Worm (Caenorhabditis elegans) whole organism, L1 larva: ENCODE measurements around the gene bgal-1.

Source experiments
- C04F5.9 ChIP-seq: sonication (generic microtip); optimal IDR thresholded peaks from 2 replicates; lab custom pipeline; 2016; ENCODE audit warnings: missing genetic modification characterization, missing compliant biosample characterization
- C16A3.4 ChIP-seq: fragments of 150-350 bp; optimal IDR thresholded peaks from 2 replicates; lab custom pipeline; 2014; ENCODE audit warnings: missing biosample characterization, missing genetic modification characterization
- C34B4.2 ChIP-seq: sonication (generic microtip); optimal IDR thresholded peaks from 2 replicates; lab custom pipeline; 2017; ENCODE audit warnings: mild to moderate bottlenecking, missing genetic modification characterization, missing compliant biosample characterization
- F16B12.6 ChIP-seq: fragments of 150-350 bp; optimal IDR thresholded peaks from 2 replicates; lab custom pipeline; 2014; ENCODE audit warnings: missing biosample characterization, missing genetic modification characterization
- aha-1 ChIP-seq: fragments of 150-350 bp; optimal IDR thresholded peaks from 2 replicates; lab custom pipeline; 2014; ENCODE audit warnings: missing biosample characterization, missing genetic modification characterization
- alr-1 ChIP-seq: fragments of 200-800 bp; sonication (Bioruptor generic); optimal IDR thresholded peaks from 2 replicates; lab custom pipeline; 2018; ENCODE audit warnings: borderline replicate concordance, mild to moderate bottlenecking, missing genetic modification characterization, missing compliant biosample characterization
- aly-2 ChIP-seq: fragments of 150-350 bp; optimal IDR thresholded peaks from 2 replicates; lab custom pipeline; 2014; ENCODE audit warnings: missing biosample characterization, missing genetic modification characterization
- ceh-82 ChIP-seq, 3 experiments: fragments of 150-350 bp in 1 of 3; sonication (generic microtip) in 2 of 3; optimal IDR thresholded peaks; 2 replicates each; lab custom pipeline; 2014 to 2017; ENCODE audit warnings: missing biosample characterization in 3 of 3, missing genetic modification characterization in 3 of 3
- ceh-88 ChIP-seq: fragments of 200-800 bp; sonication (Bioruptor generic); IDR thresholded peaks from 2 replicates; pipeline ENCODE4 v1.3.6; 2022; ENCODE audit warnings: missing genetic modification characterization, missing compliant biosample characterization
- dsc-1 ChIP-seq: sonication (generic microtip); optimal IDR thresholded peaks from 2 replicates; lab custom pipeline; 2016; ENCODE audit warnings: mild to moderate bottlenecking, missing genetic modification characterization, missing compliant biosample characterization
- efl-1 ChIP-seq, 4 experiments: fragments of 150-350 bp; optimal IDR thresholded peaks in 3 of 4; peaks in 1 of 4; 1 replicate in 1 of 4; 2 replicates in 3 of 4; lab custom pipeline; 2014; ENCODE audit warnings: missing biosample characterization in 2 of 4, missing genetic modification characterization in 2 of 4, missing genetic modification reagents in 2 of 4
- egl-13 ChIP-seq: sonication (generic microtip); optimal IDR thresholded peaks from 2 replicates; lab custom pipeline; 2016; ENCODE audit warnings: missing genotype, missing genetic modification reagents, missing genetic modification characterization, missing compliant biosample characterization
- elt-3 ChIP-seq, 6 experiments: fragments of 150-350 bp in 1 of 6; sonication (generic microtip); optimal IDR thresholded peaks; 2 replicates each; lab custom pipeline; 2017 to 2018; ENCODE audit warnings: missing biosample characterization in 6 of 6, missing genetic modification characterization in 6 of 6, inconsistent platforms in 1 of 6
- fkh-10 ChIP-seq: sonication (generic microtip); optimal IDR thresholded peaks from 2 replicates; lab custom pipeline; 2017; ENCODE audit warnings: missing biosample characterization, missing genetic modification reagents, missing genetic modification characterization
- fkh-8 ChIP-seq: sonication (generic microtip); optimal IDR thresholded peaks from 2 replicates; lab custom pipeline; 2016; ENCODE audit warnings: mild to moderate bottlenecking, missing genetic modification characterization, missing compliant biosample characterization
- fos-1 ChIP-seq: fragments of 150-350 bp; optimal IDR thresholded peaks from 2 replicates; lab custom pipeline; 2014; ENCODE audit warnings: missing biosample characterization, missing genetic modification characterization
- grh-1 ChIP-seq: fragments of 200-800 bp; sonication (Bioruptor generic); IDR thresholded peaks from 2 replicates; pipeline ENCODE4 v1.3.6; 2022; ENCODE audit warnings: missing genetic modification reagents, missing genetic modification characterization, missing compliant biosample characterization
- hlh-4 ChIP-seq: sonication (generic microtip); optimal IDR thresholded peaks from 2 replicates; lab custom pipeline; 2016; ENCODE audit warnings: mild to moderate bottlenecking, missing genetic modification characterization, missing compliant biosample characterization
- irx-1 ChIP-seq: sonication (generic microtip); optimal IDR thresholded peaks from 2 replicates; lab custom pipeline; 2016; ENCODE audit warnings: missing genetic modification characterization, missing compliant biosample characterization
- lin-15B ChIP-seq: fragments of 150-350 bp; sonication (generic microtip); optimal IDR thresholded peaks from 3 replicates; lab custom pipeline; 2014; ENCODE audit warnings: missing biosample characterization, missing genetic modification characterization
- lin-39 ChIP-seq: fragments of 150-350 bp; optimal IDR thresholded peaks from 2 replicates; lab custom pipeline; 2014; ENCODE audit warnings: missing biosample characterization, missing genetic modification reagents, missing genetic modification characterization
- mab-9 ChIP-seq: fragments of 200-800 bp; sonication (Bioruptor generic); IDR thresholded peaks from 2 replicates; pipeline ENCODE4 v1.3.6; 2022; ENCODE audit warnings: missing genetic modification reagents, missing genetic modification characterization, missing compliant biosample characterization
- mdl-1 ChIP-seq, 2 experiments: fragments of 150-350 bp; optimal IDR thresholded peaks; 2 replicates each; lab custom pipeline; 2014 to 2017; ENCODE audit warnings: missing biosample characterization in 2 of 2, missing genetic modification characterization in 2 of 2, inconsistent platforms in 1 of 2
- nhr-11 ChIP-seq: fragments of 150-350 bp; optimal IDR thresholded peaks from 2 replicates; lab custom pipeline; 2014; ENCODE audit warnings: missing biosample characterization, missing genetic modification characterization
- nhr-20 ChIP-seq: sonication (generic microtip); optimal IDR thresholded peaks from 2 replicates; lab custom pipeline; 2016; ENCODE audit warnings: mild to moderate bottlenecking, missing genetic modification characterization, missing compliant biosample characterization
- nhr-237 ChIP-seq: fragments of 150-350 bp; optimal IDR thresholded peaks from 2 replicates; lab custom pipeline; 2014; ENCODE audit warnings: missing biosample characterization, missing genetic modification characterization
- nhr-47 ChIP-seq: sonication (generic microtip); optimal IDR thresholded peaks from 2 replicates; lab custom pipeline; 2016; ENCODE audit warnings: mild to moderate bottlenecking, missing genetic modification characterization, moderate library complexity, missing compliant biosample characterization
- nhr-76 ChIP-seq: sonication (generic microtip); optimal IDR thresholded peaks from 2 replicates; lab custom pipeline; 2017; ENCODE audit warnings: missing biosample characterization, missing genetic modification characterization
- nhr-85 ChIP-seq: sonication (generic microtip); peaks from one replicate; lab custom pipeline; 2016; ENCODE audit warnings: missing genetic modification characterization, inconsistent platforms, missing compliant biosample characterization
- pax-3 ChIP-seq: fragments of 200-800 bp; sonication (Bioruptor generic); optimal IDR thresholded peaks from 2 replicates; lab custom pipeline; 2018; ENCODE audit warnings: mild to moderate bottlenecking, missing genetic modification characterization, moderate library complexity, missing compliant biosample characterization
- rnt-1 ChIP-seq: sonication (generic microtip); optimal IDR thresholded peaks from 2 replicates; lab custom pipeline; 2016; ENCODE audit warnings: mild to moderate bottlenecking, missing genetic modification characterization, moderate library complexity, missing compliant biosample characterization
- snu-23 ChIP-seq: sonication (generic microtip); optimal IDR thresholded peaks from 2 replicates; lab custom pipeline; 2016; ENCODE audit warnings: missing genetic modification characterization, missing compliant biosample characterization
- sox-4 ChIP-seq: sonication (generic microtip); optimal IDR thresholded peaks from 2 replicates; lab custom pipeline; 2016; ENCODE audit warnings: missing genetic modification characterization, missing compliant biosample characterization
- sup-37 ChIP-seq: fragments of 200-800 bp; sonication (Bioruptor generic); optimal IDR thresholded peaks from 2 replicates; lab custom pipeline; 2018; ENCODE audit warnings: mild to moderate bottlenecking, missing genetic modification characterization, missing compliant biosample characterization
- swsn-7 ChIP-seq: sonication (generic microtip); optimal IDR thresholded peaks from 2 replicates; lab custom pipeline; 2016; ENCODE audit warnings: missing genetic modification characterization, missing compliant biosample characterization
- tlp-1 ChIP-seq: fragments of 150-350 bp; optimal IDR thresholded peaks from 2 replicates; lab custom pipeline; 2014; ENCODE audit warnings: missing biosample characterization, missing genetic modification characterization
- unc-30 ChIP-seq: sonication (generic microtip); optimal IDR thresholded peaks from 2 replicates; lab custom pipeline; 2017; ENCODE audit warnings: missing biosample characterization, missing genetic modification characterization
- unc-62 ChIP-seq: fragments of 150-350 bp; optimal IDR thresholded peaks from 2 replicates; lab custom pipeline; 2014; ENCODE audit warnings: missing biosample characterization, missing genetic modification reagents, missing genetic modification characterization
- unc-86 ChIP-seq: sonication (generic microtip); optimal IDR thresholded peaks from 2 replicates; lab custom pipeline; 2016; ENCODE audit warnings: missing genetic modification characterization, missing compliant biosample characterization
- vab-15 ChIP-seq: sonication (generic microtip); optimal IDR thresholded peaks from 2 replicates; lab custom pipeline; 2017; ENCODE audit warnings: missing genotype, mild to moderate bottlenecking, missing genetic modification characterization, missing compliant biosample characterization
- zip-4 ChIP-seq: fragments of 200-800 bp; sonication (Bioruptor generic); optimal IDR thresholded peaks from 2 replicates; lab custom pipeline; 2018; ENCODE audit warnings: mild to moderate bottlenecking, missing genetic modification characterization, moderate library complexity, missing compliant biosample characterization
- ztf-11 ChIP-seq, 2 experiments: sonication (generic microtip); optimal IDR thresholded peaks; 2 replicates each; lab custom pipeline; 2016 to 2017; ENCODE audit warnings: missing genetic modification characterization in 2 of 2, missing biosample characterization in 1 of 2, missing compliant biosample characterization in 1 of 2
- ztf-4 ChIP-seq: fragments of 150-350 bp; optimal IDR thresholded peaks from 2 replicates; lab custom pipeline; 2014; ENCODE audit warnings: missing biosample characterization, missing genetic modification characterization

The bgal-1 gene

ce11 chrV:11216137-11216536 lies 9.7 kb downstream of the bgal-1 start:
- TF ChIP-seq aha-1 (no peak), tlp-1 (tag; lab: Kevin White, UChicago) (no peak), C04F5.9 (tag; lab: Kevin White, UChicago) (no peak), nhr-76 (tag; lab: Kevin White, UChicago) (no peak)

ce11 chrV:11214569-11214968 lies 11.2 kb downstream of the bgal-1 start:
- TF ChIP-seq dsc-1: peak; percentile 58
- no peak for TF ChIP-seq unc-62
- no peak for TF ChIP-seq elt-3 (tag; optimal IDR thresholded peaks at IDR 0.05; lab: Kevin White, UChicago)
- no peak for TF ChIP-seq ceh-82 (tag; optimal IDR thresholded peaks at IDR 0.05; lab: Kevin White, UChicago)
- TF ChIP-seq, all 84 proteins: peak for 1

- TF ChIP-seq hlh-4 (tag; lab: Kevin White, UChicago) (no peak), lin-15B (tag; lab: Kevin White, UChicago) (no peak), unc-62 (no peak), nhr-11 (tag; lab: Kevin White, UChicago) (no peak), aha-1 (no peak), ztf-11 (tag; optimal IDR thresholded peaks at IDR 0.05; lab: Kevin White, UChicago) (no peak), egl-13 (tag; lab: Kevin White, UChicago) (no peak), snu-23 (GFP tag; lab: Kevin White, UChicago) (no peak), vab-15 (no peak), pax-3 (peak; percentile 47), mdl-1 (tag; optimal IDR thresholded peaks at IDR 0.05; lab: Kevin White, UChicago) (no peak), lin-39 (tag; lab: Kevin White, UChicago) (no peak), zip-4 (no peak), efl-1 (optimal IDR thresholded peaks at IDR 0.05; lab: Kevin White, UChicago) (no peak), efl-1 (GFP tag; optimal IDR thresholded peaks at IDR 0.05 in 1 of 2; lab: Kevin White, UChicago) (no peak), alr-1 (tag; lab: Kevin White, UChicago) (no peak), elt-3 (tag; optimal IDR thresholded peaks at IDR 0.05; lab: Kevin White, UChicago) (no peak), mab-9 (GFP tag; lab: Robert Waterston, UW) (no peak), irx-1 (tag; lab: Kevin White, UChicago) (no peak), swsn-7 (tag; lab: Kevin White, UChicago) (no peak), nhr-47 (tag; lab: Kevin White, UChicago) (peak; percentile 45), unc-30 (no peak), fkh-8 (tag; lab: Kevin White, UChicago) (peak; percentile 70), fos-1 (no peak), nhr-237 (no peak), nhr-76 (tag; lab: Kevin White, UChicago) (no peak), ztf-4 (tag; lab: Kevin White, UChicago) (no peak), sox-4 (tag; lab: Kevin White, UChicago) (no peak), C04F5.9 (tag; lab: Kevin White, UChicago) (no peak), rnt-1 (tag; lab: Kevin White, UChicago) (no peak), grh-1 (GFP tag; lab: Robert Waterston, UW) (no peak), dsc-1 (peak; percentile 96), ceh-88 (GFP tag; lab: Robert Waterston, UW) (no peak), C34B4.2 (tag; lab: Kevin White, UChicago) (no peak), nhr-85 (no peak), aly-2 (no peak), nhr-20 (tag; lab: Kevin White, UChicago) (peak; percentile 4), C16A3.4 (tag; lab: Kevin White, UChicago) (no peak), unc-86 (tag; lab: Kevin White, UChicago) (no peak), sup-37 (GFP tag; lab: Kevin White, UChicago) (no peak), F16B12.6 (no peak), fkh-10 (peak; percentile 9)
- TF ChIP-seq, all 84 proteins: peak for 6
These were observed 14.5 kb downstream of the bgal-1 start for ce11 chrV:11211323-11211722.
